Worm (Caenorhabditis elegans) whole organism, young adult: ENCODE data around the gene ilcr-2.

Source experiments
- F22D6.2 ChIP-seq: sonication (generic microtip); optimal IDR thresholded peaks from 2 replicates; lab custom pipeline; 2016; ENCODE audit warnings: mild to moderate bottlenecking, missing genetic modification characterization, missing compliant biosample characterization
- Y53F4B.3 ChIP-seq: fragments of 200-800 bp; sonication (Bioruptor generic); IDR thresholded peaks from 2 replicates; pipeline ENCODE4 v1.3.6; 2022; ENCODE audit warnings: missing genetic modification reagents, missing genetic modification characterization, missing compliant biosample characterization
- ama-1 ChIP-seq, 3 experiments: fragments of 150-350 bp in 1 of 3; sonication (generic microtip) in 2 of 3; optimal IDR thresholded peaks; 2 replicates each; lab custom pipeline; 2014 to 2018; ENCODE audit warnings: missing biosample characterization in 2 of 3, missing genetic modification characterization in 2 of 3, missing genetic modification reagents in 2 of 3
- attf-3 ChIP-seq: fragments of 200-800 bp; sonication (Bioruptor generic); conservative IDR thresholded peaks from 2 replicates; pipeline ENCODE4 v1.3.6; 2022; ENCODE audit warnings: missing genetic modification reagents, missing genetic modification characterization, missing compliant biosample characterization
- attf-6 ChIP-seq: fragments of 200-800 bp; sonication (Bioruptor generic); IDR thresholded peaks from 2 replicates; pipeline ENCODE4 v1.3.6; 2022; ENCODE audit warnings: missing genetic modification reagents, missing genetic modification characterization, missing compliant biosample characterization
- ceh-79 ChIP-seq: sonication (generic microtip); optimal IDR thresholded peaks from 2 replicates; lab custom pipeline; 2017; ENCODE audit warnings: mild to moderate bottlenecking, missing genetic modification characterization, missing compliant biosample characterization
- efl-1 ChIP-seq: fragments of 150-350 bp; optimal IDR thresholded peaks from 2 replicates; lab custom pipeline; 2014; ENCODE audit warnings: missing biosample characterization, missing genetic modification reagents, missing genetic modification characterization
- hlh-12 ChIP-seq: sonication (generic microtip); optimal IDR thresholded peaks from 2 replicates; lab custom pipeline; 2016; ENCODE audit warnings: missing genetic modification characterization, missing compliant biosample characterization
- hlh-26 ChIP-seq: fragments of 200-800 bp; sonication (Bioruptor generic); conservative IDR thresholded peaks from 2 replicates; pipeline ENCODE4 v1.3.6; 2022; ENCODE audit warnings: missing genetic modification reagents, missing genetic modification characterization, missing compliant biosample characterization
- madf-8 ChIP-seq: fragments of 200-800 bp; sonication (Bioruptor generic); conservative IDR thresholded peaks from 2 replicates; pipeline ENCODE4 v1.3.6; 2022; ENCODE audit warnings: missing genetic modification reagents, missing genetic modification characterization, missing compliant biosample characterization
- snpc-1.1 ChIP-seq: sonication (generic microtip); optimal IDR thresholded peaks from 2 replicates; lab custom pipeline; 2017; ENCODE audit warnings: missing genetic modification characterization, mild to moderate bottlenecking, missing compliant biosample characterization, antibody characterized with exemption, moderate library complexity, missing genotype, missing genetic modification reagents; ENCODE audit not compliant: insufficient read depth
- snpc-1.3 ChIP-seq: sonication (generic microtip); optimal IDR thresholded peaks from 2 replicates; lab custom pipeline; 2017; ENCODE audit warnings: missing genetic modification characterization, mild to moderate bottlenecking, missing compliant biosample characterization, antibody characterized with exemption, moderate library complexity, missing genotype, missing genetic modification reagents; ENCODE audit not compliant: insufficient read depth
- unc-62 ChIP-seq: fragments of 150-350 bp; optimal IDR thresholded peaks from 2 replicates; lab custom pipeline; 2014; ENCODE audit warnings: missing biosample characterization, missing genetic modification reagents, missing genetic modification characterization
- ztf-3 ChIP-seq: fragments of 200-800 bp; sonication (Bioruptor generic); optimal IDR thresholded peaks from 2 replicates; lab custom pipeline; 2018; ENCODE audit warnings: mild to moderate bottlenecking, missing genetic modification characterization, missing compliant biosample characterization

DNA sequence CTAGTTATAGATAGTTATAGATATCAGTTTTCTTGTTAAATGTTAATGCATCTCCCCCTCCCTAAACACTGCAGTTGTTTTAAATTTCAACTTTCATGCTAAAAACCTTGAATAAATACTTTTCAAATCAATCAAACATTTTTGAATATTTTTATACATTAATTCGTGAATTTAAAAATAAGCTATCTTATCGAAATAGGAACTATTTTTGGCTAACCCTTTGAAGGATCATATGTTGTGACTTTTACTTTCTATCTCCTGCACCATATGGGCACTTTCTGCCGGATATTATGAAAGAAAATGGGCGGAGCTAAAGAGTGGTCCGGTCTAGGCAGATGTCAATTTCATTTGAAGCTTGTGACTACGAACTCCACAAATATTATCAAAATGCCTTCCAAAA, 47.6 kb downstream of the ilcr-2 start, which contains the start of gene ZK177.11:
- TF ChIP-seq attf-3 (GFP tag; lab: Robert Waterston, UW) (no peak), ama-1 (optimal IDR thresholded peaks at IDR 0.05; lab: Kevin White, UChicago) (no peak), ama-1 (GFP tag; optimal IDR thresholded peaks at IDR 0.05; lab: Kevin White, UChicago) (no peak), F22D6.2 (no peak), snpc-1.3 (tag; lab: Kevin White, UChicago) (no peak), hlh-12 (tag; lab: Kevin White, UChicago) (no peak), ceh-79 (tag; lab: Kevin White, UChicago) (no peak), hlh-26 (no peak), snpc-1.1 (tag; lab: Kevin White, UChicago) (no peak), attf-6 (GFP tag; lab: Robert Waterston, UW) (no peak), efl-1 (GFP tag; lab: Kevin White, UChicago) (no peak), unc-62 (no peak), madf-8 (GFP tag; lab: Robert Waterston, UW) (no peak), Y53F4B.3 (GFP tag; lab: Robert Waterston, UW) (no peak), ztf-3 (no peak)
